Fruit fly (Drosophila melanogaster) whole organism, embryonic: ENCODE results near the gene CG10185.

Source experiments
- CG11723 ChIP-seq: fragments of 200-800 bp; sonication (Bioruptor generic); optimal IDR thresholded peaks from 2 replicates; lab custom pipeline; 2017; ENCODE audit warnings: missing biosample characterization, mild to moderate bottlenecking, missing genetic modification characterization
- CG12236 ChIP-seq: fragments of 200-800 bp; sonication (Bioruptor generic); optimal IDR thresholded peaks from 2 replicates; lab custom pipeline; 2016; ENCODE audit warnings: missing biosample characterization, missing genetic modification characterization
- CG13123 ChIP-seq: fragments of 200-800 bp; sonication (Bioruptor generic); optimal IDR thresholded peaks from 2 replicates; lab custom pipeline; 2016; ENCODE audit warnings: missing biosample characterization, missing genetic modification characterization
- CG17802 ChIP-seq: fragments of 200-800 bp; sonication (Bioruptor generic); optimal IDR thresholded peaks from 2 replicates; lab custom pipeline; 2018; ENCODE audit warnings: missing biosample characterization, mild to moderate bottlenecking, missing genetic modification characterization, moderate library complexity
- CG2129 ChIP-seq: fragments of 200-800 bp; sonication (Bioruptor generic); IDR thresholded peaks from 2 replicates; pipeline ENCODE4 v1.3.6; 2022; ENCODE audit warnings: missing biosample characterization, missing genetic modification characterization; ENCODE audit not compliant: partially characterized antibody
- CG3281 ChIP-seq: fragments of 200-800 bp; sonication (Bioruptor generic); optimal IDR thresholded peaks from 3 replicates; lab custom pipeline; 2017; ENCODE audit warnings: missing biosample characterization, mild to moderate bottlenecking, missing genetic modification characterization
- CG3726 ChIP-seq: fragments of 200-800 bp; sonication (Bioruptor generic); IDR thresholded peaks from 3 replicates; pipeline ENCODE4, ENCODE4 v1.3.6; 2022; ENCODE audit warnings: missing biosample characterization, missing genetic modification characterization
- CG43689 ChIP-seq: fragments of 200-800 bp; sonication (Bioruptor generic); IDR thresholded peaks from 2 replicates; pipeline ENCODE4 v1.3.6; 2022; ENCODE audit warnings: missing biosample characterization, missing genetic modification characterization
- CG4404 ChIP-seq: fragments of 200-800 bp; sonication (Bioruptor generic); IDR thresholded peaks from 2 replicates; pipeline ENCODE4 v1.3.6; 2022; ENCODE audit warnings: missing biosample characterization, missing genetic modification characterization
- CG4617 ChIP-seq: fragments of 200-800 bp; sonication (Bioruptor generic); optimal IDR thresholded peaks from 3 replicates; lab custom pipeline; 2016; ENCODE audit warnings: missing biosample characterization, missing genetic modification characterization, borderline replicate concordance
- CG5180 ChIP-seq: fragments of 200-800 bp; sonication (Bioruptor generic); optimal IDR thresholded peaks from 3 replicates; lab custom pipeline; 2017; ENCODE audit warnings: missing biosample characterization, missing genetic modification characterization, mild to moderate bottlenecking, moderate library complexity, missing genetic modification reagents
- CG5245 ChIP-seq: fragments of 200-800 bp; sonication (Bioruptor generic); optimal IDR thresholded peaks from 3 replicates; lab custom pipeline; 2016; ENCODE audit warnings: missing biosample characterization, missing genetic modification characterization
- CG8281 ChIP-seq: fragments of 200-800 bp; sonication (Bioruptor generic); optimal IDR thresholded peaks from 2 replicates; lab custom pipeline; 2018; ENCODE audit warnings: missing biosample characterization, mild to moderate bottlenecking, missing genetic modification characterization, moderate library complexity
- CG8359 ChIP-seq: fragments of 200-800 bp; sonication (Bioruptor generic); optimal IDR thresholded peaks from 2 replicates; lab custom pipeline; 2017; ENCODE audit warnings: missing biosample characterization, mild to moderate bottlenecking, missing genetic modification characterization, borderline replicate concordance
- CG8388 ChIP-seq: fragments of 200-800 bp; sonication (Bioruptor generic); optimal IDR thresholded peaks from 2 replicates; lab custom pipeline; 2019; ENCODE audit warnings: missing biosample characterization, mild to moderate bottlenecking, missing genetic modification characterization, moderate library complexity
- D ChIP-seq, 2 experiments: fragments of 200-800 bp in 1 of 2; fragments of >200 bp in 1 of 2; sonication (Bioruptor generic) in 1 of 2; optimal IDR thresholded peaks; 2 replicates in 1 of 2; 3 replicates in 1 of 2; lab custom pipeline; 2017; ENCODE audit warnings: mild to moderate bottlenecking in 1 of 2, missing biosample characterization in 1 of 2, missing genetic modification characterization in 1 of 2, missing genetic modification reagents in 1 of 2
- Dp ChIP-seq: fragments of 200-800 bp; sonication (Bioruptor generic); optimal IDR thresholded peaks from 2 replicates; lab custom pipeline; 2018; ENCODE audit warnings: missing biosample characterization, mild to moderate bottlenecking, missing genetic modification characterization, moderate library complexity
- HLHmδ ChIP-seq: fragments of 200-800 bp; sonication (Bioruptor generic); optimal IDR thresholded peaks from 2 replicates; lab custom pipeline; 2018; ENCODE audit warnings: missing biosample characterization, mild to moderate bottlenecking, missing genetic modification characterization, moderate library complexity
- Hr3 ChIP-seq: fragments of 200-800 bp; sonication (Bioruptor generic); optimal IDR thresholded peaks from 3 replicates; lab custom pipeline; 2016; ENCODE audit warnings: missing biosample characterization, missing genetic modification characterization
- Hr39 ChIP-seq: fragments of >200 bp; optimal IDR thresholded peaks from 2 replicates; lab custom pipeline; 2017
- Oaz ChIP-seq: fragments of 200-800 bp; sonication (Bioruptor generic); IDR thresholded peaks from 2 replicates; pipeline ENCODE4 v1.3.6; 2022; ENCODE audit warnings: missing biosample characterization, missing genetic modification characterization
- Ptx1 ChIP-seq: fragments of 200-800 bp; sonication (Bioruptor generic); IDR thresholded peaks from 2 replicates; pipeline ENCODE4 v1.3.6; 2022; ENCODE audit warnings: missing biosample characterization, missing genetic modification characterization
- Stat92E ChIP-seq, 3 experiments: fragments of >200 bp in 2 of 3; fragments of 200-800 bp in 1 of 3; sonication (Bioruptor generic) in 1 of 3; optimal IDR thresholded peaks; 2 replicates each; lab custom pipeline; 2017 to 2019; ENCODE audit warnings: missing biosample characterization in 3 of 3, missing genetic modification characterization in 3 of 3, mild to moderate bottlenecking in 1 of 3, moderate library complexity in 1 of 3
- Tbp ChIP-seq: fragments of >200 bp; optimal IDR thresholded peaks from 2 replicates; lab custom pipeline; 2018; ENCODE audit warnings: missing biosample characterization, missing genetic modification characterization
- Usf ChIP-seq: fragments of 200-800 bp; sonication (Bioruptor generic); optimal IDR thresholded peaks from 2 replicates; lab custom pipeline; 2017; ENCODE audit warnings: missing genotype, missing biosample characterization, missing genetic modification characterization
- ac ChIP-seq: fragments of 200-800 bp; sonication (Bioruptor generic); optimal IDR thresholded peaks from 3 replicates; lab custom pipeline; 2017; ENCODE audit warnings: missing biosample characterization, mild to moderate bottlenecking, missing genetic modification characterization
- az2 ChIP-seq: fragments of 200-800 bp; sonication (Bioruptor generic); optimal IDR thresholded peaks from 3 replicates; lab custom pipeline; 2016; ENCODE audit warnings: missing biosample characterization, missing genetic modification characterization
- btn ChIP-seq: fragments of 200-800 bp; sonication (Bioruptor generic); optimal IDR thresholded peaks from 2 replicates; lab custom pipeline; 2016; ENCODE audit warnings: missing biosample characterization, missing genetic modification characterization
- chn ChIP-seq: fragments of 200-800 bp; sonication (Bioruptor generic); optimal IDR thresholded peaks from 2 replicates; lab custom pipeline; 2016; ENCODE audit warnings: missing biosample characterization, missing genetic modification characterization
- crp ChIP-seq, 2 experiments: fragments of 200-800 bp; sonication (Bioruptor generic); optimal IDR thresholded peaks; 2 replicates in 1 of 2; 3 replicates in 1 of 2; lab custom pipeline; 2017; ENCODE audit warnings: missing biosample characterization in 2 of 2, missing genetic modification characterization in 2 of 2, mild to moderate bottlenecking in 1 of 2, moderate library complexity in 1 of 2
- dysf ChIP-seq: fragments of 200-800 bp; sonication (Bioruptor generic); IDR thresholded peaks from 3 replicates; pipeline ENCODE4 v1.3.6; 2022; ENCODE audit warnings: missing biosample characterization, missing genetic modification characterization
- ems ChIP-seq: fragments of 200-800 bp; sonication (Bioruptor generic); optimal IDR thresholded peaks from 3 replicates; lab custom pipeline; 2016; ENCODE audit warnings: missing biosample characterization, missing genetic modification characterization
- gcm ChIP-seq: fragments of 200-800 bp; sonication (Bioruptor generic); optimal IDR thresholded peaks from 2 replicates; lab custom pipeline; 2019; ENCODE audit warnings: missing biosample characterization, mild to moderate bottlenecking, missing genetic modification characterization, moderate library complexity
- gsb ChIP-seq: fragments of 200-800 bp; sonication (Bioruptor generic); IDR thresholded peaks from 2 replicates; pipeline ENCODE4 v1.3.6; 2022; ENCODE audit warnings: missing biosample characterization, missing genetic modification characterization
- ham ChIP-seq: fragments of 200-800 bp; sonication (Bioruptor generic); IDR thresholded peaks from 2 replicates; pipeline ENCODE4 v1.3.6; 2022; ENCODE audit warnings: missing biosample characterization, missing genetic modification characterization
- jumu ChIP-seq: fragments of 200-800 bp; sonication (Bioruptor generic); optimal IDR thresholded peaks from 3 replicates; lab custom pipeline; 2016; ENCODE audit warnings: missing biosample characterization, missing genetic modification characterization
- klu ChIP-seq: fragments of 200-800 bp; sonication (Bioruptor generic); IDR thresholded peaks from 2 replicates; pipeline ENCODE4 v1.3.6; 2022; ENCODE audit warnings: missing biosample characterization, missing genetic modification characterization
- knrl ChIP-seq: fragments of 200-800 bp; sonication (Bioruptor generic); IDR thresholded peaks from 3 replicates; pipeline ENCODE4 v1.3.6; 2022; ENCODE audit warnings: missing biosample characterization, missing genetic modification characterization; ENCODE audit not compliant: partially characterized antibody
- lov ChIP-seq, 2 experiments: fragments of 200-800 bp in 1 of 2; fragments of >200 bp in 1 of 2; sonication (Bioruptor generic) in 1 of 2; IDR thresholded peaks in 1 of 2; optimal IDR thresholded peaks in 1 of 2; 2 replicates in 1 of 2; 3 replicates in 1 of 2; pipeline versions ENCODE4 v1.3.6 to Lab custom; 2017 to 2022; ENCODE audit warnings: missing biosample characterization in 1 of 2, missing genetic modification characterization in 1 of 2
- sisA ChIP-seq: fragments of 200-800 bp; sonication (Bioruptor generic); IDR thresholded peaks from 2 replicates; pipeline ENCODE4 v1.3.6; 2022; ENCODE audit warnings: missing biosample characterization, missing genetic modification characterization
- sna ChIP-seq: fragments of 200-800 bp; sonication (Bioruptor generic); IDR thresholded peaks from 2 replicates; pipeline ENCODE4 v1.3.6; 2022; ENCODE audit warnings: missing biosample characterization, missing genetic modification characterization; ENCODE audit not compliant: partially characterized antibody
- tio ChIP-seq: fragments of 200-800 bp; sonication (Bioruptor generic); optimal IDR thresholded peaks from 2 replicates; lab custom pipeline; 2017; ENCODE audit warnings: missing biosample characterization, missing genetic modification characterization, inconsistent platforms
- tll ChIP-seq, 2 experiments: fragments of 200-800 bp in 1 of 2; fragments of >200 bp in 1 of 2; sonication (Bioruptor generic) in 1 of 2; optimal IDR thresholded peaks; 2 replicates each; lab custom pipeline; 2017 to 2019; ENCODE audit warnings: missing biosample characterization in 2 of 2, missing genetic modification characterization in 2 of 2, mild to moderate bottlenecking in 1 of 2, moderate library complexity in 1 of 2
- toy ChIP-seq: fragments of 200-800 bp; sonication (Bioruptor generic); IDR thresholded peaks from 2 replicates; pipeline ENCODE4 v1.3.6; 2022; ENCODE audit warnings: missing biosample characterization, missing genetic modification characterization
- vfl ChIP-seq: fragments of 200-800 bp; sonication (Bioruptor generic); optimal IDR thresholded peaks from 2 replicates; lab custom pipeline; 2016; ENCODE audit warnings: missing biosample characterization, missing genetic modification characterization
- vnd ChIP-seq: fragments of 200-800 bp; sonication (Bioruptor generic); IDR thresholded peaks from 3 replicates; pipeline ENCODE4 v1.3.6; 2022; ENCODE audit warnings: missing biosample characterization, missing genetic modification characterization; ENCODE audit not compliant: partially characterized antibody
- vvl ChIP-seq: fragments of 200-800 bp; sonication (Bioruptor generic); IDR thresholded peaks from 2 replicates; pipeline ENCODE4 v1.3.6; 2022; ENCODE audit warnings: missing biosample characterization, missing genetic modification characterization
- zen ChIP-seq: fragments of 200-800 bp; sonication (Bioruptor generic); optimal IDR thresholded peaks from 3 replicates; lab custom pipeline; 2018; ENCODE audit warnings: missing biosample characterization, mild to moderate bottlenecking, missing genetic modification characterization, moderate library complexity
- zfh2 ChIP-seq: fragments of 200-800 bp; sonication (Bioruptor generic); optimal IDR thresholded peaks from 2 replicates; lab custom pipeline; 2016; ENCODE audit warnings: missing biosample characterization, missing genetic modification characterization

CG10185 gene

DNA sequence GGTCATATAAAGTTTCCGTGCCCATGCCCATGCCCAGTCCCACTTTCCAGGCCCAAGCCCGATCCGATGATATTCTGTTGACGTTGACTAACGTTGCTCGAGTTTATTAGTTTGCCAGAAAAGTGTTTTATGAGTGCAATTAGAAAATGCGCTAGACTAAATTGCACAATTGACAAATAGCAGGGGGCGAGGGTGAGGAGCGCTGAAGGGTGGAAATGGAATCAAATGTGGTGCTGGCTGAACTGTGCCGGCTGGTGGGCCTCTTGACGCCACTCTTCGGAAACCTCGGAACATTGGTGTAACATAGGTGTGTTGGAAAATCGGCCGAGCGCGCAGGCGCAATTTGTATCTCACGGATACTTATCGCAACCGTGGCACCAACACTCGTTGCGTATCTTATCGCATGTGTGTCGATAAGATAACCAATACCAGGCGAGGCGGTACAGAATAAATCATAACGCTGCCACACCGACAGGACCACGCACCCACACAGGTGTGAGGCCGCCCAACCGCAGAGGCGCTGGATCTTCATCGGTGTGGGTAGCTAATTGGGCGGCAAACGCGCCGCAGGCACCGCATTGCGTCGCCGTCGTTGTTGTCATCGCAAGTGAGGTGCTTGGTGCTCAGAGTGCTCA lies 55.6 kb downstream of the CG10185 start (continued):
- no peak for TF ChIP-seq chn
- TF ChIP-seq gcm (GFP tag; lab: Kevin White, UChicago), result no peak
- no peak for TF ChIP-seq Hr3 (GFP tag; lab: Kevin White, UChicago)
- TF ChIP-seq ems (GFP tag; lab: Kevin White, UChicago), result no peak
- TF ChIP-seq Usf (GFP tag; lab: Kevin White, UChicago), result no peak
- TF ChIP-seq Tbp, result no peak
- no peak for TF ChIP-seq CG2129 (GFP tag; lab: Robert Waterston, UW)
- TF ChIP-seq vfl (GFP tag; lab: Kevin White, UChicago), result no peak
- TF ChIP-seq tll (GFP tag; optimal IDR thresholded peaks at IDR 0.05; lab: Kevin White, UChicago), result no peak
- no peak for TF ChIP-seq ham (GFP tag; lab: Robert Waterston, UW)
- no peak for TF ChIP-seq btn (GFP tag; lab: Kevin White, UChicago)
- no peak; the same call in 1 of the 2 replicates for TF ChIP-seq Oaz (GFP tag; lab: Robert Waterston, UW)
- TF ChIP-seq Stat92E (GFP tag; optimal IDR thresholded peaks at IDR 0.05; lab: Kevin White, UChicago), result no peak
- no peak for TF ChIP-seq zen (tag; lab: Kevin White, UChicago)
- no peak for TF ChIP-seq CG4404
- TF ChIP-seq D (optimal IDR thresholded peaks at IDR 0.05; lab: Kevin White, UChicago), result no peak
- TF ChIP-seq D (GFP tag; optimal IDR thresholded peaks at IDR 0.05; lab: Kevin White, UChicago), result no peak
- TF ChIP-seq CG4617, result no peak
- no peak for TF ChIP-seq knrl (GFP tag; lab: Robert Waterston, UW)
- peak; percentile 52 for TF ChIP-seq CG5180
- TF ChIP-seq CG17802 (tag; lab: Kevin White, UChicago), result no peak
- TF ChIP-seq jumu, result no peak
- TF ChIP-seq toy, result no peak
- TF ChIP-seq zfh2, result no peak
- no peak for TF ChIP-seq vvl (GFP tag; lab: Robert Waterston, UW)
- TF ChIP-seq vnd, result no peak
- TF ChIP-seq CG3726 (GFP tag; lab: Robert Waterston, UW), result no peak
- no peak for TF ChIP-seq gsb (GFP tag; lab: Robert Waterston, UW)
- TF ChIP-seq sna (GFP tag; lab: Robert Waterston, UW), result no peak
- no peak for TF ChIP-seq CG11723 (GFP tag; lab: Kevin White, UChicago)
- TF ChIP-seq lov (optimal IDR thresholded peaks at IDR 0.05; lab: Kevin White, UChicago), result no peak
- no peak for TF ChIP-seq lov (GFP tag; IDR thresholded peaks at IDR 0.05; lab: Robert Waterston, UW)
- no peak for TF ChIP-seq Ptx1 (GFP tag; lab: Robert Waterston, UW)
- TF ChIP-seq CG8359 (GFP tag; lab: Kevin White, UChicago), result no peak
- no peak for TF ChIP-seq HLHmδ (GFP tag; lab: Kevin White, UChicago)
- TF ChIP-seq sisA, result no peak
- no peak for TF ChIP-seq crp (GFP tag; optimal IDR thresholded peaks at IDR 0.05; lab: Kevin White, UChicago)
- TF ChIP-seq Dp, result no peak
- TF ChIP-seq az2 (GFP tag; lab: Kevin White, UChicago), result no peak
- TF ChIP-seq CG8281 (tag; lab: Kevin White, UChicago), result no peak
- no peak for TF ChIP-seq klu
- TF ChIP-seq CG43689, result no peak
- TF ChIP-seq CG12236, result no peak
- no peak for TF ChIP-seq Hr39 (lab: Kevin White, UChicago)
- TF ChIP-seq CG8388 (GFP tag; lab: Kevin White, UChicago), result no peak
- TF ChIP-seq dysf (GFP tag; lab: Robert Waterston, UW), result no peak
- peak; percentile 29 for TF ChIP-seq CG3281
- TF ChIP-seq ac, result no peak
- TF ChIP-seq CG5245 (GFP tag; lab: Kevin White, UChicago), result no peak
- TF ChIP-seq CG13123 (GFP tag; lab: Kevin White, UChicago), result no peak
- TF ChIP-seq tio (GFP tag; lab: Kevin White, UChicago), result no peak
